Fruit fly (Drosophila melanogaster) whole organism, prepupa: Measurements from ENCODE around the gene Gbs-76A.

Source experiments
- Blimp-1 ChIP-seq: fragments of 200-800 bp; sonication (Bioruptor generic); optimal IDR thresholded peaks from 3 replicates; lab custom pipeline; 2017; ENCODE audit warnings: missing biosample characterization, missing genetic modification characterization, mild to moderate bottlenecking, moderate library complexity, missing genetic modification reagents
- CG11294 ChIP-seq: fragments of 200-800 bp; sonication (Bioruptor generic); IDR thresholded peaks from 2 replicates; pipeline ENCODE4 v1.3.6; 2022; ENCODE audit warnings: missing biosample characterization, missing genetic modification characterization
- CG11762 ChIP-seq: fragments of 200-800 bp; sonication (Bioruptor generic); optimal IDR thresholded peaks from 3 replicates; lab custom pipeline; 2016; ENCODE audit warnings: missing biosample characterization, missing genetic modification characterization; ENCODE audit not compliant: insufficient read depth
- CG11902 ChIP-seq: fragments of 200-800 bp; sonication (Bioruptor generic); optimal IDR thresholded peaks from 3 replicates; lab custom pipeline; 2016; ENCODE audit warnings: missing biosample characterization, missing genetic modification characterization
- CG16779 ChIP-seq: fragments of 200-800 bp; sonication (Bioruptor generic); optimal IDR thresholded peaks from 3 replicates; lab custom pipeline; 2017; ENCODE audit warnings: missing biosample characterization, mild to moderate bottlenecking, missing genetic modification characterization
- CG3032 ChIP-seq: fragments of 200-800 bp; optimal IDR thresholded peaks from 2 replicates; lab custom pipeline; 2019; ENCODE audit warnings: missing biosample characterization, mild to moderate bottlenecking, missing genetic modification characterization, moderate library complexity
- CG31627 ChIP-seq: fragments of 200-800 bp; sonication (Bioruptor generic); optimal IDR thresholded peaks from 3 replicates; lab custom pipeline; 2016; ENCODE audit warnings: missing biosample characterization, missing genetic modification characterization
- CG32006 ChIP-seq: fragments of 200-800 bp; sonication (Bioruptor generic); optimal IDR thresholded peaks from 3 replicates; lab custom pipeline; 2017; ENCODE audit warnings: missing biosample characterization, mild to moderate bottlenecking, missing genetic modification characterization
- CG34406 ChIP-seq: fragments of 200-800 bp; sonication (Bioruptor generic); optimal IDR thresholded peaks from 3 replicates; lab custom pipeline; 2016; ENCODE audit warnings: missing biosample characterization, missing genetic modification characterization
- CG3919 ChIP-seq: fragments of 200-800 bp; sonication (Bioruptor generic); optimal IDR thresholded peaks from 3 replicates; lab custom pipeline; 2016; ENCODE audit warnings: missing biosample characterization, missing genetic modification characterization
- CG6163 ChIP-seq: fragments of 200-800 bp; sonication (Bioruptor generic); IDR thresholded peaks from 3 replicates; pipeline ENCODE4 v1.3.6; 2022; ENCODE audit warnings: missing biosample characterization, missing genetic modification characterization
- CG6276 ChIP-seq: fragments of 200-800 bp; sonication (Bioruptor generic); optimal IDR thresholded peaks from 2 replicates; lab custom pipeline; 2017; ENCODE audit warnings: missing biosample characterization, mild to moderate bottlenecking, missing genetic modification characterization
- CG6808 ChIP-seq: fragments of 200-800 bp; sonication (Bioruptor generic); optimal IDR thresholded peaks from 3 replicates; lab custom pipeline; 2017; ENCODE audit warnings: missing biosample characterization, missing genetic modification characterization, mild to moderate bottlenecking, moderate library complexity, missing genetic modification reagents
- CG6854 ChIP-seq: fragments of 200-800 bp; sonication (Bioruptor generic); optimal IDR thresholded peaks from 2 replicates; lab custom pipeline; 2017; ENCODE audit warnings: missing biosample characterization, mild to moderate bottlenecking, missing genetic modification characterization
- CG8119 ChIP-seq: fragments of 200-800 bp; sonication (Bioruptor generic); IDR thresholded peaks from 3 replicates; pipeline ENCODE4 v1.3.6; 2022; ENCODE audit warnings: missing biosample characterization, missing genetic modification characterization
- CG8632 ChIP-seq: fragments of 200-800 bp; sonication (Bioruptor generic); optimal IDR thresholded peaks from 3 replicates; lab custom pipeline; 2016; ENCODE audit warnings: missing biosample characterization, missing genetic modification characterization
- CG9139 ChIP-seq: fragments of 200-800 bp; sonication (Bioruptor generic); optimal IDR thresholded peaks from 3 replicates; lab custom pipeline; 2017; ENCODE audit warnings: missing biosample characterization, mild to moderate bottlenecking, missing genetic modification characterization
- Eip75B ChIP-seq: fragments of 200-800 bp; sonication (Bioruptor generic); optimal IDR thresholded peaks from 3 replicates; lab custom pipeline; 2016; ENCODE audit warnings: missing biosample characterization, missing genetic modification characterization
- Eip78C ChIP-seq: fragments of 200-800 bp; sonication (Bioruptor generic); peaks from one replicate; lab custom pipeline; 2016; ENCODE audit warnings: missing biosample characterization, missing genetic modification characterization
- Ets96B ChIP-seq: fragments of 200-800 bp; optimal IDR thresholded peaks from 2 replicates; lab custom pipeline; 2019; ENCODE audit warnings: missing biosample characterization, mild to moderate bottlenecking, missing genetic modification characterization, moderate library complexity
- Hr4 ChIP-seq: fragments of 200-800 bp; sonication (Bioruptor generic); optimal IDR thresholded peaks from 3 replicates; lab custom pipeline; 2016; ENCODE audit warnings: missing biosample characterization, missing genetic modification characterization
- Lpt ChIP-seq: fragments of 200-800 bp; sonication (Bioruptor generic); optimal IDR thresholded peaks from 3 replicates; lab custom pipeline; 2016; ENCODE audit warnings: missing biosample characterization, missing genetic modification characterization
- OdsH ChIP-seq: fragments of 200-800 bp; sonication (Bioruptor generic); optimal IDR thresholded peaks from 3 replicates; lab custom pipeline; 2016; ENCODE audit warnings: missing biosample characterization, missing genetic modification characterization
- Smox ChIP-seq: fragments of 200-800 bp; sonication (Bioruptor generic); optimal IDR thresholded peaks from 3 replicates; lab custom pipeline; 2016; ENCODE audit warnings: missing biosample characterization, missing genetic modification characterization
- Sox102F ChIP-seq: fragments of 200-800 bp; sonication (Bioruptor generic); optimal IDR thresholded peaks from 2 replicates; lab custom pipeline; 2016; ENCODE audit warnings: missing biosample characterization, mild to moderate bottlenecking, missing genetic modification characterization
- Sox14 ChIP-seq: fragments of 200-800 bp; sonication (Bioruptor generic); optimal IDR thresholded peaks from 3 replicates; lab custom pipeline; 2016; ENCODE audit warnings: missing biosample characterization, missing genetic modification characterization
- Sox15 ChIP-seq: fragments of 200-800 bp; sonication (Bioruptor generic); optimal IDR thresholded peaks from 3 replicates; lab custom pipeline; 2016; ENCODE audit warnings: missing biosample characterization, missing genetic modification characterization
- achi ChIP-seq: fragments of 200-800 bp; sonication (Bioruptor generic); optimal IDR thresholded peaks from 3 replicates; lab custom pipeline; 2016; ENCODE audit warnings: missing biosample characterization, missing genetic modification characterization
- acj6 ChIP-seq: fragments of 200-800 bp; sonication (Bioruptor generic); optimal IDR thresholded peaks from 3 replicates; lab custom pipeline; 2016; ENCODE audit warnings: missing biosample characterization, missing genetic modification characterization
- cyc ChIP-seq: fragments of 200-800 bp; sonication (Bioruptor generic); optimal IDR thresholded peaks from 3 replicates; lab custom pipeline; 2016; ENCODE audit warnings: missing biosample characterization, missing genetic modification characterization
- dac ChIP-seq: fragments of 200-800 bp; sonication (Bioruptor generic); optimal IDR thresholded peaks from 2 replicates; lab custom pipeline; 2017; ENCODE audit warnings: missing biosample characterization, mild to moderate bottlenecking, missing genetic modification characterization
- dsx ChIP-seq: fragments of 200-800 bp; optimal IDR thresholded peaks from 3 replicates; lab custom pipeline; 2019; ENCODE audit warnings: missing biosample characterization, mild to moderate bottlenecking, missing genetic modification characterization, moderate library complexity; ENCODE audit not compliant: poor library complexity, severe bottlenecking
- eg ChIP-seq: fragments of 200-800 bp; sonication (Bioruptor generic); IDR thresholded peaks from 3 replicates; pipeline ENCODE4 v1.3.6; 2022; ENCODE audit warnings: missing biosample characterization, missing genetic modification characterization
- esn ChIP-seq: fragments of 200-800 bp; sonication (Bioruptor generic); optimal IDR thresholded peaks from 2 replicates; lab custom pipeline; 2016; ENCODE audit warnings: missing biosample characterization, mild to moderate bottlenecking, missing genetic modification characterization, moderate library complexity
- fd59A ChIP-seq: fragments of 200-800 bp; sonication (Bioruptor generic); optimal IDR thresholded peaks from 2 replicates; lab custom pipeline; 2017; ENCODE audit warnings: missing biosample characterization, mild to moderate bottlenecking, missing genetic modification characterization, missing genetic modification reagents
- fkh ChIP-seq: fragments of 200-800 bp; sonication (Bioruptor generic); optimal IDR thresholded peaks from 3 replicates; lab custom pipeline; 2017; ENCODE audit warnings: missing biosample characterization, mild to moderate bottlenecking, missing genetic modification characterization, moderate library complexity
- lz ChIP-seq: fragments of 200-800 bp; sonication (Bioruptor generic); optimal IDR thresholded peaks from 3 replicates; lab custom pipeline; 2016; ENCODE audit warnings: missing biosample characterization, missing genetic modification characterization
- net ChIP-seq: fragments of 200-800 bp; sonication (Bioruptor generic); optimal IDR thresholded peaks from 3 replicates; lab custom pipeline; 2016; ENCODE audit warnings: missing biosample characterization, missing genetic modification characterization
- pdm3 ChIP-seq: fragments of 200-800 bp; sonication (Bioruptor generic); optimal IDR thresholded peaks from 3 replicates; lab custom pipeline; 2016; ENCODE audit warnings: missing biosample characterization, missing genetic modification characterization
- spab ChIP-seq: fragments of 200-800 bp; sonication (Bioruptor generic); optimal IDR thresholded peaks from 2 replicates; lab custom pipeline; 2017; ENCODE audit warnings: missing biosample characterization, mild to moderate bottlenecking, missing genetic modification characterization, missing genetic modification reagents
- ss ChIP-seq, 2 experiments: fragments of 200-800 bp; sonication (Bioruptor generic); optimal IDR thresholded peaks; 2 replicates in 1 of 2; 3 replicates in 1 of 2; lab custom pipeline; 2017 to 2018; ENCODE audit warnings: mild to moderate bottlenecking in 2 of 2, missing biosample characterization in 2 of 2, missing genetic modification characterization in 2 of 2, moderate library complexity in 1 of 2
- svp ChIP-seq: fragments of 200-800 bp; sonication (Bioruptor generic); peaks from one replicate; lab custom pipeline; 2016; ENCODE audit warnings: missing biosample characterization, missing genetic modification characterization
- topi ChIP-seq: fragments of 200-800 bp; sonication (Bioruptor generic); optimal IDR thresholded peaks from 3 replicates; lab custom pipeline; 2016; ENCODE audit warnings: missing biosample characterization, missing genetic modification characterization
- vri ChIP-seq: fragments of 200-800 bp; sonication (Bioruptor generic); optimal IDR thresholded peaks from 3 replicates; lab custom pipeline; 2016; ENCODE audit warnings: missing biosample characterization, mild to moderate bottlenecking, missing genetic modification characterization

Gene Gbs-76A

dm6 chr3L:19234922-19235702 lies 57.5 kb downstream of the Gbs-76A start, which contains the start of gene fz2:
TSS of gene fz2 (minus strand) at chr3L:19235373.
- TF ChIP-seq CG16779 (tag; lab: Kevin White, UChicago) (no peak), spab (GFP tag; lab: Kevin White, UChicago) (no peak), Eip78C (GFP tag; lab: Kevin White, UChicago) (peak; percentile 7), CG8119 (GFP tag; lab: Robert Waterston, UW) (peak; percentile 25; the same call in 1 of the 3 replicates), CG6276 (GFP tag; lab: Kevin White, UChicago) (no peak), CG6163 (GFP tag; lab: Robert Waterston, UW) (0 out of 3 replicates have a peak, but pooled peaks have one; percentile 15), svp (GFP tag; lab: Kevin White, UChicago) (no peak), eg (GFP tag; lab: Robert Waterston, UW) (0 out of 3 replicates have a peak, but pooled peaks have one; percentile 8)
- TF ChIP-seq, all 60 proteins: peak for 4

dm6 chr3L:19233798-19234781 lies 58.5 kb downstream of the Gbs-76A start:
- TF ChIP-seq OdsH (GFP tag; lab: Kevin White, UChicago) (no peak), CG9139 (GFP tag; lab: Kevin White, UChicago) (no peak), ss (GFP tag; optimal IDR thresholded peaks at IDR 0.05; lab: Kevin White, UChicago) (peak; percentile 32 to 52), CG16779 (tag; lab: Kevin White, UChicago) (peak; percentile 50), fd59A (no peak), CG34406 (GFP tag; lab: Kevin White, UChicago) (no peak), CG3032 (tag; lab: Kevin White, UChicago) (no peak), Sox14 (no peak), CG3919 (GFP tag; lab: Kevin White, UChicago) (peak; percentile 9), dac (GFP tag; lab: Kevin White, UChicago) (peak; percentile 54), Ets96B (tag; lab: Kevin White, UChicago) (peak; percentile 16), Sox15 (no peak), CG31627 (GFP tag; lab: Kevin White, UChicago) (no peak), CG11762 (no peak), dsx (GFP tag; lab: Kevin White, UChicago) (no peak), vri (GFP tag; lab: Kevin White, UChicago) (no peak), CG8119 (GFP tag; lab: Robert Waterston, UW) (peak; percentile 67), fkh (GFP tag; lab: Kevin White, UChicago) (no peak), Lpt (GFP tag; lab: Kevin White, UChicago) (peak; percentile 60), CG11294 (GFP tag; lab: Robert Waterston, UW) (peak; percentile 20; the same call in 1 of the 2 replicates), Hr4 (peak; percentile 59), Smox (GFP tag; lab: Kevin White, UChicago) (no peak), acj6 (no peak), lz (GFP tag; lab: Kevin White, UChicago) (no peak), CG6854 (GFP tag; lab: Kevin White, UChicago) (no peak), spab (GFP tag; lab: Kevin White, UChicago) (no peak), Eip78C (GFP tag; lab: Kevin White, UChicago) (peak; percentile 83), eg (GFP tag; lab: Robert Waterston, UW) (peak; percentile 93), achi (GFP tag; lab: Kevin White, UChicago) (peak; percentile 7), Sox102F (no peak), CG32006 (GFP tag; lab: Kevin White, UChicago) (peak; percentile 82), net (peak; percentile 47), CG6808 (GFP tag; lab: Kevin White, UChicago) (peak; percentile 53), esn (GFP tag; lab: Kevin White, UChicago) (peak; percentile 15), pdm3 (peak; percentile 12), topi (GFP tag; lab: Kevin White, UChicago) (no peak), cyc (GFP tag; lab: Kevin White, UChicago) (no peak), Eip75B (no peak), CG11902 (GFP tag; lab: Kevin White, UChicago) (no peak), CG8632 (no peak), Blimp-1 (GFP tag; lab: Kevin White, UChicago) (no peak)
